Fruit fly (Drosophila melanogaster): ENCODE results near the gene CG9270.

CG9270 gene

dm6 chr2L:20896681-20897341 is 37.1 kb downstream of the CG9270 start:
- peak; percentile 76 for TF ChIP-seq kay (GFP tag; ENCODE audit: borderline replicate concordance)
- no peak for TF ChIP-seq CG1620 (GFP tag; optimal IDR thresholded peaks at IDR 0.05)
- no peak for TF ChIP-seq CG11617 (GFP tag; optimal IDR thresholded peaks at IDR 0.05)
- peak; percentile 4 for TF ChIP-seq tj (GFP tag; optimal IDR thresholded peaks at IDR 0.05)
- TF ChIP-seq CG7045 (GFP tag; optimal IDR thresholded peaks at IDR 0.05): peak; percentile 37
- no peak for TF ChIP-seq cic (GFP tag; optimal IDR thresholded peaks at IDR 0.05)
- TF ChIP-seq CG33017 (tag; optimal IDR thresholded peaks at IDR 0.05): peak; percentile 31
- TF ChIP-seq toe (GFP tag; optimal IDR thresholded peaks at IDR 0.05): no peak
- peak; percentile 37 for TF ChIP-seq Mnt (GFP tag; optimal IDR thresholded peaks at IDR 0.05)
- no peak for TF ChIP-seq ovo (GFP tag; optimal IDR thresholded peaks at IDR 0.05)
- peak; percentile 19 for TF ChIP-seq CG7101 (tag; optimal IDR thresholded peaks at IDR 0.05)
- peak; percentile 52 for TF ChIP-seq Crg-1 (GFP tag; optimal IDR thresholded peaks at IDR 0.05)
- no peak for TF ChIP-seq Clk (GFP tag; optimal IDR thresholded peaks at IDR 0.05)
- no peak for TF ChIP-seq bab1 (GFP tag; optimal IDR thresholded peaks at IDR 0.05)

- TF ChIP-seq CG14711 (tag; optimal IDR thresholded peaks at IDR 0.05) (peak; percentile 92), CG1620 (GFP tag; optimal IDR thresholded peaks at IDR 0.05) (no peak), Crg-1 (GFP tag; optimal IDR thresholded peaks at IDR 0.05) (no peak)
Observed at dm6 chr2L:20891188-20891587, 42.7 kb downstream of the CG9270 start.

- TF ChIP-seq toe (GFP tag; optimal IDR thresholded peaks at IDR 0.05) (no peak), CG7101 (tag; optimal IDR thresholded peaks at IDR 0.05) (peak; percentile 10), tj (GFP tag; optimal IDR thresholded peaks at IDR 0.05) (no peak), Mnt (GFP tag; optimal IDR thresholded peaks at IDR 0.05) (no peak), CG1620 (GFP tag; optimal IDR thresholded peaks at IDR 0.05) (no peak), ovo (GFP tag; optimal IDR thresholded peaks at IDR 0.05) (no peak), Crg-1 (GFP tag; optimal IDR thresholded peaks at IDR 0.05) (no peak), Hr96 (GFP tag; optimal IDR thresholded peaks at IDR 0.05) (no peak), CG7045 (GFP tag; optimal IDR thresholded peaks at IDR 0.05) (no peak), Clk (GFP tag; optimal IDR thresholded peaks at IDR 0.05) (no peak), CG14711 (tag; optimal IDR thresholded peaks at IDR 0.05) (no peak), CG33017 (tag; optimal IDR thresholded peaks at IDR 0.05) (no peak), CG5204 (GFP tag; optimal IDR thresholded peaks at IDR 0.05) (no peak), bab1 (GFP tag; optimal IDR thresholded peaks at IDR 0.05) (no peak), CG11617 (GFP tag; optimal IDR thresholded peaks at IDR 0.05) (no peak), kay (GFP tag; ENCODE audit: borderline replicate concordance) (no peak), pad (GFP tag; optimal IDR thresholded peaks at IDR 0.05) (no peak), cic (GFP tag; optimal IDR thresholded peaks at IDR 0.05) (peak; percentile 42), cnc (optimal IDR thresholded peaks at IDR 0.05) (no peak), CG12768 (GFP tag; optimal IDR thresholded peaks at IDR 0.05) (peak; percentile 70)
Observed at dm6 chr2L:20889857-20890606, 43.9 kb downstream of the CG9270 start.

DNA sequence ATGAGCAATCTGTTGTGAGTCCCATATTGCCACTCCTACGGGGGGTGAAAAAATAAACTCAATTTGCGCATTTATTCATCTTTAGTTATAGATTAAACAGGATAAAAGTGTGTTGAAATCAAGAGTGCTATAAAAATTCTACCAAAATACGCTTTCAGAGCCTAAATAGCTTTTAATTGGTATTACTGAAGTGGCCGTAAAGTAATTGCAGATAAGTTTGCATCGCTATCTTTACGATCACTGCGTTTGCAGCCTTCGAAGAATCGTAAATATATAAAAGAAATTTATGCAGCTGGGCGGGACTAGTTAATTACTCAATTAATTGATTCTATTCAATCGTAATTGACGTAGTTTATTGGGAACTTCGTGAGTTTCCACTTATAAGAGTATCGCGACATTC is 46.6 kb downstream of the CG9270 start:
- TF ChIP-seq toe (GFP tag; optimal IDR thresholded peaks at IDR 0.05): no peak
- TF ChIP-seq tj (GFP tag; optimal IDR thresholded peaks at IDR 0.05): no peak
- TF ChIP-seq CG7045 (GFP tag; optimal IDR thresholded peaks at IDR 0.05): no peak
- TF ChIP-seq CG7101 (tag; optimal IDR thresholded peaks at IDR 0.05): peak; percentile 58
- peak; percentile 61 for TF ChIP-seq CG33017 (tag; optimal IDR thresholded peaks at IDR 0.05)
- TF ChIP-seq bab1 (GFP tag; optimal IDR thresholded peaks at IDR 0.05): no peak
- TF ChIP-seq CG14711 (tag; optimal IDR thresholded peaks at IDR 0.05): peak; percentile 11
- TF ChIP-seq cic (GFP tag; optimal IDR thresholded peaks at IDR 0.05): peak; percentile 23
- TF ChIP-seq pad (GFP tag; optimal IDR thresholded peaks at IDR 0.05): peak; percentile 29
- no peak for TF ChIP-seq ovo (GFP tag; optimal IDR thresholded peaks at IDR 0.05)

- peak; percentile 65 for TF ChIP-seq Mnt (GFP tag; optimal IDR thresholded peaks at IDR 0.05)
- TF ChIP-seq bab1 (GFP tag; optimal IDR thresholded peaks at IDR 0.05): peak; percentile 13
- no peak for TF ChIP-seq ovo (GFP tag; optimal IDR thresholded peaks at IDR 0.05)
- TF ChIP-seq kay (GFP tag; ENCODE audit: borderline replicate concordance): peak; percentile 90
- peak; percentile 30 for TF ChIP-seq CG11617 (GFP tag; optimal IDR thresholded peaks at IDR 0.05)
- peak; percentile 2 for TF ChIP-seq CG33017 (tag; optimal IDR thresholded peaks at IDR 0.05)
- TF ChIP-seq toe (GFP tag; optimal IDR thresholded peaks at IDR 0.05): no peak
- peak; percentile 23 for TF ChIP-seq pad (GFP tag; optimal IDR thresholded peaks at IDR 0.05)
- TF ChIP-seq cic (GFP tag; optimal IDR thresholded peaks at IDR 0.05): peak; percentile 93
Observed at dm6 chr2L:20885889-20886507, 47.9 kb downstream of the CG9270 start.

- no peak for TF ChIP-seq CG7045 (GFP tag; optimal IDR thresholded peaks at IDR 0.05)
- peak; percentile 14 for TF ChIP-seq CG33017 (tag; optimal IDR thresholded peaks at IDR 0.05)
- TF ChIP-seq toe (GFP tag; optimal IDR thresholded peaks at IDR 0.05): no peak
- peak; percentile 72 for TF ChIP-seq cic (GFP tag; optimal IDR thresholded peaks at IDR 0.05)
- TF ChIP-seq pad (GFP tag; optimal IDR thresholded peaks at IDR 0.05): peak; percentile 21
- TF ChIP-seq ovo (GFP tag; optimal IDR thresholded peaks at IDR 0.05): peak; percentile 45
- peak; percentile 31 for TF ChIP-seq CG12768 (GFP tag; optimal IDR thresholded peaks at IDR 0.05)
- TF ChIP-seq Mnt (GFP tag; optimal IDR thresholded peaks at IDR 0.05): peak; percentile 2
Observed at dm6 chr2L:20883624-20884220, 50.2 kb downstream of the CG9270 start.
